Fruit fly (Drosophila melanogaster) whole organism, embryonic: ENCODE data around the gene Zn72D.
A peak's percentile ranks its signal among the peaks of the same experiment; 100 is the strongest.

Source experiments
- Atf6 ChIP-seq: fragments of 200-800 bp; sonication (Bioruptor generic); IDR thresholded peaks from 2 replicates; pipeline ENCODE4 v1.3.6; 2022; ENCODE audit warnings: missing biosample characterization, missing genetic modification characterization
- Bgb ChIP-seq: fragments of 200-800 bp; sonication (Bioruptor generic); IDR thresholded peaks from 2 replicates; pipeline ENCODE4 v1.3.6; 2022; ENCODE audit warnings: missing biosample characterization, missing genetic modification characterization; ENCODE audit not compliant: partially characterized antibody
- CG13287 ChIP-seq: fragments of 200-800 bp; sonication (Bioruptor generic); IDR thresholded peaks from 2 replicates; pipeline ENCODE4 v1.3.6; 2022; ENCODE audit warnings: missing biosample characterization, missing genetic modification characterization; ENCODE audit not compliant: partially characterized antibody
- CG13624 ChIP-seq: fragments of 200-800 bp; sonication (Bioruptor generic); optimal IDR thresholded peaks from 2 replicates; lab custom pipeline; 2016; ENCODE audit warnings: missing biosample characterization, missing genetic modification characterization
- CG13775 ChIP-seq: fragments of 200-800 bp; sonication (Bioruptor generic); optimal IDR thresholded peaks from 3 replicates; lab custom pipeline; 2017; ENCODE audit warnings: missing biosample characterization, mild to moderate bottlenecking, missing genetic modification characterization
- CG1603 ChIP-seq: fragments of 200-800 bp; sonication (Bioruptor generic); optimal IDR thresholded peaks from 2 replicates; lab custom pipeline; 2019; ENCODE audit warnings: missing biosample characterization, mild to moderate bottlenecking, missing genetic modification characterization, moderate library complexity
- CG16813 ChIP-seq: fragments of 200-800 bp; sonication (Bioruptor generic); IDR thresholded peaks from 3 replicates; pipeline ENCODE4 v1.3.6; 2022; ENCODE audit warnings: missing biosample characterization, missing genetic modification characterization; ENCODE audit not compliant: partially characterized antibody
- CG16863 ChIP-seq: fragments of 200-800 bp; sonication (Bioruptor generic); optimal IDR thresholded peaks from 3 replicates; lab custom pipeline; 2016; ENCODE audit warnings: missing biosample characterization, missing genetic modification characterization
- CG30020 ChIP-seq: fragments of 200-800 bp; optimal IDR thresholded peaks from 2 replicates; lab custom pipeline; 2019; ENCODE audit warnings: missing biosample characterization, mild to moderate bottlenecking, missing genetic modification characterization, moderate library complexity
- CG34422 ChIP-seq: fragments of 200-800 bp; sonication (Bioruptor generic); IDR thresholded peaks from 3 replicates; pipeline ENCODE4 v1.3.6; 2022; ENCODE audit warnings: missing biosample characterization, missing genetic modification characterization
- CG7372 ChIP-seq: fragments of 200-800 bp; sonication (Bioruptor generic); IDR thresholded peaks from 2 replicates; pipeline ENCODE4 v1.3.6; 2022; ENCODE audit warnings: missing biosample characterization, missing genetic modification characterization
- CG9797 ChIP-seq: fragments of 200-800 bp; sonication (Bioruptor generic); optimal IDR thresholded peaks from 3 replicates; lab custom pipeline; 2018; ENCODE audit warnings: missing biosample characterization, mild to moderate bottlenecking, missing genetic modification characterization
- Chrac-16 ChIP-seq: fragments of 200-800 bp; sonication (Bioruptor generic); optimal IDR thresholded peaks from 3 replicates; lab custom pipeline; 2016; ENCODE audit warnings: missing biosample characterization, missing genetic modification characterization
- Dip2 ChIP-seq: fragments of 200-800 bp; sonication (Bioruptor generic); IDR thresholded peaks from 2 replicates; pipeline ENCODE4 v1.3.6; 2022; ENCODE audit warnings: missing biosample characterization, missing genetic modification characterization
- Dll ChIP-seq: fragments of 200-800 bp; sonication (Bioruptor generic); IDR thresholded peaks from 4 replicates; pipeline ENCODE4 v1.3.6; 2022; ENCODE audit warnings: missing biosample characterization, missing genetic modification characterization; ENCODE audit not compliant: partially characterized antibody
- Dref ChIP-seq: fragments of 200-800 bp; sonication (Bioruptor generic); IDR thresholded peaks from 2 replicates; pipeline ENCODE4 v1.3.6; 2022; ENCODE audit warnings: missing biosample characterization, missing genetic modification characterization
- HLH4C ChIP-seq: fragments of 200-800 bp; sonication (Bioruptor generic); IDR thresholded peaks from 3 replicates; pipeline ENCODE4 v1.3.6; 2022; ENCODE audit warnings: missing biosample characterization, missing genetic modification characterization; ENCODE audit not compliant: partially characterized antibody
- HmgZ ChIP-seq: fragments of 200-800 bp; sonication (Bioruptor generic); optimal IDR thresholded peaks from 2 replicates; lab custom pipeline; 2018; ENCODE audit warnings: missing biosample characterization, mild to moderate bottlenecking, missing genetic modification characterization
- MBD-R2 ChIP-seq: fragments of 200-800 bp; sonication (Bioruptor generic); IDR thresholded peaks from 2 replicates; pipeline ENCODE4 v1.3.6; 2022; ENCODE audit warnings: missing biosample characterization, missing genetic modification characterization
- MESR4 ChIP-seq: fragments of 200-800 bp; sonication (Bioruptor generic); optimal IDR thresholded peaks from 2 replicates; lab custom pipeline; 2018; ENCODE audit warnings: missing biosample characterization, mild to moderate bottlenecking, missing genetic modification characterization, moderate library complexity
- Mad ChIP-seq: fragments of 200-800 bp; sonication (Bioruptor generic); optimal IDR thresholded peaks from 2 replicates; lab custom pipeline; 2016; ENCODE audit warnings: missing biosample characterization, missing genetic modification characterization
- Mes4 ChIP-seq: fragments of 200-800 bp; sonication (Bioruptor generic); optimal IDR thresholded peaks from 2 replicates; lab custom pipeline; 2016; ENCODE audit warnings: missing biosample characterization, missing genetic modification characterization
- Myb ChIP-seq: fragments of 200-800 bp; sonication (Bioruptor generic); optimal IDR thresholded peaks from 2 replicates; lab custom pipeline; 2016; ENCODE audit warnings: missing biosample characterization, missing genetic modification characterization
- Sin3A ChIP-seq: fragments of >200 bp; optimal IDR thresholded peaks from 2 replicates; lab custom pipeline; 2018
- Stat92E ChIP-seq, 3 experiments: fragments of >200 bp in 2 of 3; fragments of 200-800 bp in 1 of 3; sonication (Bioruptor generic) in 1 of 3; optimal IDR thresholded peaks; 2 replicates each; lab custom pipeline; 2017 to 2019; ENCODE audit warnings: missing biosample characterization in 3 of 3, missing genetic modification characterization in 3 of 3, mild to moderate bottlenecking in 1 of 3, moderate library complexity in 1 of 3
- amos ChIP-seq: fragments of 200-800 bp; sonication (Bioruptor generic); IDR thresholded peaks from 2 replicates; pipeline ENCODE4 v1.3.6; 2022; ENCODE audit warnings: missing biosample characterization, missing genetic modification characterization; ENCODE audit not compliant: partially characterized antibody
- ato ChIP-seq: fragments of 200-800 bp; sonication (Bioruptor generic); IDR thresholded peaks from 2 replicates; pipeline ENCODE4 v1.3.6; 2022; ENCODE audit warnings: missing biosample characterization, missing genetic modification characterization; ENCODE audit not compliant: partially characterized antibody
- chinmo ChIP-seq: fragments of 200-800 bp; sonication (Bioruptor generic); IDR thresholded peaks from 4 replicates; pipeline ENCODE4 v1.3.6; 2022; ENCODE audit warnings: missing biosample characterization, missing genetic modification characterization; ENCODE audit not compliant: partially characterized antibody
- ci ChIP-seq: fragments of 200-800 bp; sonication (Bioruptor generic); IDR thresholded peaks from 3 replicates; pipeline ENCODE4 v1.3.6; 2022; ENCODE audit warnings: missing biosample characterization, missing genetic modification characterization
- crp ChIP-seq, 2 experiments: fragments of 200-800 bp; sonication (Bioruptor generic); optimal IDR thresholded peaks; 2 replicates in 1 of 2; 3 replicates in 1 of 2; lab custom pipeline; 2017; ENCODE audit warnings: missing biosample characterization in 2 of 2, missing genetic modification characterization in 2 of 2, mild to moderate bottlenecking in 1 of 2, moderate library complexity in 1 of 2
- dimm ChIP-seq: fragments of 200-800 bp; sonication (Bioruptor generic); IDR thresholded peaks from 2 replicates; pipeline ENCODE4 v1.3.6; 2022; ENCODE audit warnings: missing biosample characterization, missing genetic modification characterization
- fd102C ChIP-seq: fragments of 200-800 bp; sonication (Bioruptor generic); optimal IDR thresholded peaks from 2 replicates; lab custom pipeline; 2018; ENCODE audit warnings: missing biosample characterization, mild to moderate bottlenecking, missing genetic modification characterization, moderate library complexity
- gce ChIP-seq: fragments of 200-800 bp; sonication (Bioruptor generic); IDR thresholded peaks from 3 replicates; pipeline ENCODE4 v1.3.6; 2022; ENCODE audit warnings: missing biosample characterization, missing genetic modification characterization
- gfzf ChIP-seq: fragments of 200-800 bp; sonication (Bioruptor generic); optimal IDR thresholded peaks from 2 replicates; lab custom pipeline; 2016; ENCODE audit warnings: missing biosample characterization, mild to moderate bottlenecking, missing genetic modification characterization, moderate library complexity
- gro ChIP-seq: fragments of 200-800 bp; sonication (Bioruptor generic); optimal IDR thresholded peaks from 2 replicates; lab custom pipeline; 2016; ENCODE audit warnings: missing biosample characterization, missing genetic modification characterization
- hkb ChIP-seq, 2 experiments: fragments of 200-800 bp in 1 of 2; fragments of >200 bp in 1 of 2; sonication (Bioruptor generic) in 1 of 2; IDR thresholded peaks in 1 of 2; optimal IDR thresholded peaks in 1 of 2; 2 replicates each; pipeline versions ENCODE4 v1.3.6 to Lab custom; 2017 to 2022; ENCODE audit warnings: missing biosample characterization in 1 of 2, missing genetic modification characterization in 1 of 2
- jigr1 ChIP-seq: fragments of 200-800 bp; sonication (Bioruptor generic); IDR thresholded peaks from 3 replicates; pipeline ENCODE4 v1.3.6; 2022; ENCODE audit warnings: missing biosample characterization, missing genetic modification characterization
- mld ChIP-seq: fragments of 200-800 bp; sonication (Bioruptor generic); IDR thresholded peaks from 3 replicates; pipeline ENCODE4 v1.3.6; 2022; ENCODE audit warnings: missing biosample characterization, missing genetic modification characterization; ENCODE audit not compliant: partially characterized antibody
- nerfin-2 ChIP-seq: fragments of 200-800 bp; sonication (Bioruptor generic); IDR thresholded peaks from 2 replicates; pipeline ENCODE4 v1.3.6; 2022; ENCODE audit warnings: missing biosample characterization, missing genetic modification characterization; ENCODE audit not compliant: partially characterized antibody
- row ChIP-seq: fragments of 200-800 bp; sonication (Bioruptor generic); IDR thresholded peaks from 3 replicates; pipeline ENCODE4 v1.3.6; 2022; ENCODE audit warnings: missing biosample characterization, missing genetic modification characterization
- sna ChIP-seq: fragments of 200-800 bp; sonication (Bioruptor generic); IDR thresholded peaks from 2 replicates; pipeline ENCODE4 v1.3.6; 2022; ENCODE audit warnings: missing biosample characterization, missing genetic modification characterization; ENCODE audit not compliant: partially characterized antibody
- sug ChIP-seq: fragments of 200-800 bp; optimal IDR thresholded peaks from 2 replicates; lab custom pipeline; 2019; ENCODE audit warnings: missing biosample characterization, mild to moderate bottlenecking, missing genetic modification characterization, moderate library complexity
- tna ChIP-seq: fragments of 200-800 bp; sonication (Bioruptor generic); IDR thresholded peaks from 2 replicates; pipeline ENCODE4 v1.3.6; 2022; ENCODE audit warnings: missing biosample characterization, missing genetic modification characterization; ENCODE audit not compliant: partially characterized antibody
- trem ChIP-seq: fragments of 200-800 bp; optimal IDR thresholded peaks from 3 replicates; lab custom pipeline; 2019; ENCODE audit warnings: missing biosample characterization, mild to moderate bottlenecking, missing genetic modification characterization, moderate library complexity
- unc-4 ChIP-seq: fragments of 200-800 bp; sonication (Bioruptor generic); IDR thresholded peaks from 2 replicates; pipeline ENCODE4 v1.3.6; 2022; ENCODE audit warnings: missing biosample characterization, missing genetic modification characterization; ENCODE audit not compliant: partially characterized antibody
- vnd ChIP-seq: fragments of 200-800 bp; sonication (Bioruptor generic); IDR thresholded peaks from 3 replicates; pipeline ENCODE4 v1.3.6; 2022; ENCODE audit warnings: missing biosample characterization, missing genetic modification characterization; ENCODE audit not compliant: partially characterized antibody
- zen ChIP-seq: fragments of 200-800 bp; sonication (Bioruptor generic); optimal IDR thresholded peaks from 3 replicates; lab custom pipeline; 2018; ENCODE audit warnings: missing biosample characterization, mild to moderate bottlenecking, missing genetic modification characterization, moderate library complexity
- zen2 ChIP-seq: fragments of 200-800 bp; sonication (Bioruptor generic); IDR thresholded peaks from 3 replicates; pipeline ENCODE4 v1.3.6; 2022; ENCODE audit warnings: missing biosample characterization, missing genetic modification characterization; ENCODE audit not compliant: partially characterized antibody

The Zn72D gene

DNA sequence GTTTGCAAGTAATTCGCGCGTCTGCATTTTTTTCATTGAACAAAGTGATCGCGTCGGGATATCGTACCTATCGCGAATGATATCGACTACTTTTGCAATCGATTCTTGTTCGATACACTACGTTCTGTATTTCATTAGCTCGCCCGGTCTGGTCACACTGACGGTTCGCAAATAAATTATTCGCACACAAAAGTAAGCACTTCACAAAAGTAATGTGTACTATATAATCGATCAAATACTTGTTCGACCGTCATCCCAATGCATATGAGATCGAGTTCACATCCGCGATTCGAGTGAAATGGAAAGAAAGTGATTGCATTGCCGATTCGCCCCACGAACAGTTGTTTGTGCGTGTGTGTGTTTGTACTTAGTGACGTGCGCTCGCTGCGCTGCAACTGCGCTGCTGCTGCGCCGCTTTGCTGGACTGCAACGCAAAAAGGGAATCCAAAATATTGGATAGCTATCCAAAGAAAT, 22.1 kb downstream of the Zn72D start, which contains the start of the genes CG5235 and ClC-c (continued):
- TF ChIP-seq HmgZ, result peak; percentile 26
- TF ChIP-seq Dip2, result no peak
- TF ChIP-seq Myb, result peak; percentile 38
- TF ChIP-seq Mad (GFP tag; lab: Kevin White, UChicago), result no peak
- no peak for TF ChIP-seq CG7372
- TF ChIP-seq Atf6, result 0 out of 2 replicates have a peak, but pooled peaks have one; percentile 34
- peak; percentile 79; the same call in 2 of the 3 replicates for TF ChIP-seq zen2 (GFP tag; lab: Robert Waterston, UW)
- TF ChIP-seq CG13624 (GFP tag; lab: Kevin White, UChicago), result peak; percentile 37
- TF ChIP-seq unc-4 (GFP tag; lab: Robert Waterston, UW), result peak; percentile 84
- no peak for TF ChIP-seq CG1603 (tag; lab: Kevin White, UChicago)
- peak; percentile 85 for TF ChIP-seq Bgb (GFP tag; lab: Robert Waterston, UW)
- TF ChIP-seq CG34422, result peak; percentile 23; the same call in 1 of the 3 replicates
- TF ChIP-seq CG13287 (GFP tag; lab: Robert Waterston, UW), result peak; percentile 88
- peak; percentile 56 for TF ChIP-seq MBD-R2
- TF ChIP-seq trem (tag; lab: Kevin White, UChicago), result peak; percentile 45
- no peak for TF ChIP-seq CG13775 (GFP tag; lab: Kevin White, UChicago)
- peak; percentile 84 for TF ChIP-seq HLH4C (GFP tag; lab: Robert Waterston, UW)
- TF ChIP-seq hkb (optimal IDR thresholded peaks at IDR 0.05; lab: Kevin White, UChicago), result no peak
- TF ChIP-seq hkb (GFP tag; IDR thresholded peaks at IDR 0.05; lab: Robert Waterston, UW), result no peak
- peak; percentile 71; the same call in 1 of the 3 replicates for TF ChIP-seq mld (GFP tag; lab: Robert Waterston, UW)
- TF ChIP-seq zen (tag; lab: Kevin White, UChicago), result peak; percentile 28
- TF ChIP-seq ci (GFP tag; lab: Robert Waterston, UW), result peak; percentile 25; the same call in 1 of the 3 replicates
- no peak for TF ChIP-seq dimm
- peak; percentile 83 for TF ChIP-seq Dll (GFP tag; lab: Robert Waterston, UW)
- peak; percentile 87 for TF ChIP-seq amos (GFP tag; lab: Robert Waterston, UW)
- peak; percentile 1 for TF ChIP-seq CG30020 (tag; lab: Kevin White, UChicago)
- peak; percentile 78 for TF ChIP-seq ato (GFP tag; lab: Robert Waterston, UW)
- no peak for TF ChIP-seq gce (GFP tag; lab: Robert Waterston, UW)
- peak; percentile 64 for TF ChIP-seq CG16863 (GFP tag; lab: Kevin White, UChicago)
- TF ChIP-seq CG16813, result peak; percentile 79
- TF ChIP-seq Mes4 (GFP tag; lab: Kevin White, UChicago), result no peak
- peak; percentile 25 for TF ChIP-seq gro
- TF ChIP-seq nerfin-2, result peak; percentile 81
- no peak for TF ChIP-seq Chrac-16 (GFP tag; lab: Kevin White, UChicago)
- TF ChIP-seq vnd (GFP tag; lab: Robert Waterston, UW), result peak; percentile 74
- no peak for TF ChIP-seq fd102C (GFP tag; lab: Kevin White, UChicago)
- TF ChIP-seq sna, result peak; percentile 74
- TF ChIP-seq Sin3A (lab: Kevin White, UChicago), result peak; percentile 55
- peak; percentile 7; the same call in 1 of the 3 replicates for TF ChIP-seq row (GFP tag; lab: Robert Waterston, UW)
- TF ChIP-seq sug (tag; lab: Kevin White, UChicago), result no peak
- peak; percentile 88 for TF ChIP-seq gfzf (GFP tag; lab: Kevin White, UChicago)
- peak; percentile 94 for TF ChIP-seq Dref (GFP tag; lab: Robert Waterston, UW)
- TF ChIP-seq tna (GFP tag; lab: Robert Waterston, UW), result peak; percentile 86
- TF ChIP-seq chinmo (GFP tag; lab: Robert Waterston, UW), result peak; percentile 86; the same call in 2 of the 4 replicates
- TF ChIP-seq jigr1 (GFP tag; lab: Robert Waterston, UW), result no peak
- peak in 1 of 3 experiments; percentile 46 for TF ChIP-seq Stat92E (GFP tag; optimal IDR thresholded peaks at IDR 0.05; lab: Kevin White, UChicago)
- peak; percentile 87 for TF ChIP-seq CG9797 (GFP tag; lab: Kevin White, UChicago)
- peak in 1 of 2 experiments; percentile 13 for TF ChIP-seq crp (GFP tag; optimal IDR thresholded peaks at IDR 0.05; lab: Kevin White, UChicago)
- peak; percentile 96 for TF ChIP-seq MESR4 (GFP tag; lab: Kevin White, UChicago)
